Fruit fly (Drosophila melanogaster) whole organism, embryonic: ENCODE measurements around the gene Dis3l2.

Source experiments
- Adf1 ChIP-seq: fragments of 200-800 bp; sonication (Bioruptor generic); IDR thresholded peaks from 2 replicates; pipeline ENCODE4 v1.3.6; 2022; ENCODE audit warnings: missing biosample characterization, missing genetic modification characterization
- CG2202 ChIP-seq: fragments of 200-800 bp; sonication (Bioruptor generic); optimal IDR thresholded peaks from 2 replicates; lab custom pipeline; 2018; ENCODE audit warnings: missing biosample characterization, mild to moderate bottlenecking, missing genetic modification characterization
- CG2712 ChIP-seq: fragments of 200-800 bp; optimal IDR thresholded peaks from 3 replicates; lab custom pipeline; 2019; ENCODE audit warnings: missing biosample characterization, mild to moderate bottlenecking, missing genetic modification characterization, moderate library complexity
- CG31365 ChIP-seq: fragments of 200-800 bp; sonication (Bioruptor generic); optimal IDR thresholded peaks from 2 replicates; lab custom pipeline; 2018; ENCODE audit warnings: missing biosample characterization, mild to moderate bottlenecking, missing genetic modification characterization
- CG32532 ChIP-seq: fragments of 200-800 bp; sonication (Bioruptor generic); IDR thresholded peaks from 2 replicates; pipeline ENCODE4 v1.3.6; 2022; ENCODE audit warnings: missing biosample characterization, missing genetic modification characterization
- CG8924 ChIP-seq: fragments of 200-800 bp; optimal IDR thresholded peaks from 3 replicates; lab custom pipeline; 2019; ENCODE audit warnings: missing biosample characterization, mild to moderate bottlenecking, missing genetic modification characterization, moderate library complexity
- Drgx ChIP-seq: fragments of 200-800 bp; sonication (Bioruptor generic); IDR thresholded peaks from 2 replicates; pipeline ENCODE4 v1.3.6; 2022; ENCODE audit warnings: missing biosample characterization, missing genetic modification characterization
- ab ChIP-seq: fragments of 200-800 bp; sonication (Bioruptor generic); optimal IDR thresholded peaks from 2 replicates; lab custom pipeline; 2016; ENCODE audit warnings: missing biosample characterization, missing genetic modification characterization
- crp ChIP-seq, 2 experiments: fragments of 200-800 bp; sonication (Bioruptor generic); optimal IDR thresholded peaks; 2 replicates in 1 of 2; 3 replicates in 1 of 2; lab custom pipeline; 2017; ENCODE audit warnings: missing biosample characterization in 2 of 2, missing genetic modification characterization in 2 of 2, mild to moderate bottlenecking in 1 of 2, moderate library complexity in 1 of 2
- dmrt11E ChIP-seq: fragments of 200-800 bp; sonication (Bioruptor generic); optimal IDR thresholded peaks from 3 replicates; lab custom pipeline; 2018; ENCODE audit warnings: missing biosample characterization, mild to moderate bottlenecking, missing genetic modification characterization, moderate library complexity
- exex ChIP-seq: fragments of 200-800 bp; sonication (Bioruptor generic); optimal IDR thresholded peaks from 4 replicates; lab custom pipeline; 2018; ENCODE audit warnings: missing biosample characterization, mild to moderate bottlenecking, missing genetic modification characterization, moderate library complexity
- fd3F ChIP-seq: fragments of 200-800 bp; sonication (Bioruptor generic); optimal IDR thresholded peaks from 2 replicates; lab custom pipeline; 2018; ENCODE audit warnings: missing biosample characterization, mild to moderate bottlenecking, missing genetic modification characterization, moderate library complexity
- fd64A ChIP-seq: fragments of 200-800 bp; sonication (Bioruptor generic); optimal IDR thresholded peaks from 3 replicates; lab custom pipeline; 2018; ENCODE audit warnings: missing biosample characterization, mild to moderate bottlenecking, missing genetic modification characterization
- tna ChIP-seq: fragments of 200-800 bp; sonication (Bioruptor generic); IDR thresholded peaks from 2 replicates; pipeline ENCODE4 v1.3.6; 2022; ENCODE audit warnings: missing biosample characterization, missing genetic modification characterization; ENCODE audit not compliant: partially characterized antibody

dm6 chr3L:257618-258475, 45.3 kb downstream of the Dis3l2 start, which contains the start of the genes DIP2 and wac:
- TF ChIP-seq ab (GFP tag; lab: Kevin White, UChicago) = peak; percentile 86
- TF ChIP-seq CG2712 (tag; lab: Kevin White, UChicago) = peak; percentile 74
- TF ChIP-seq tna (GFP tag; lab: Robert Waterston, UW) = peak; percentile 86
- peak in 1 of 2 experiments; percentile 24 for TF ChIP-seq crp (GFP tag; optimal IDR thresholded peaks at IDR 0.05; lab: Kevin White, UChicago)
- peak; percentile 23 for TF ChIP-seq dmrt11E (tag; lab: Kevin White, UChicago)
- TF ChIP-seq CG2202 (tag; lab: Kevin White, UChicago) = no peak
- peak; percentile 4 for TF ChIP-seq fd3F (GFP tag; lab: Kevin White, UChicago)
- peak; percentile 36 for TF ChIP-seq Adf1 (GFP tag; lab: Robert Waterston, UW)
- TF ChIP-seq exex (tag; lab: Kevin White, UChicago) = no peak
- TF ChIP-seq CG31365 (tag; lab: Kevin White, UChicago) = peak; percentile 53
- peak; percentile 74 for TF ChIP-seq CG8924 (tag; lab: Kevin White, UChicago)
- peak; percentile 40; the same call in 1 of the 2 replicates for TF ChIP-seq Drgx (GFP tag; lab: Robert Waterston, UW)
- TF ChIP-seq fd64A (GFP tag; lab: Kevin White, UChicago) = no peak
- TF ChIP-seq CG32532 (GFP tag; lab: Robert Waterston, UW) = peak; percentile 85
